Fruit fly (Drosophila melanogaster) whole organism, adult: ENCODE results near the gene CG15414.

ENCODE experiments used
- CG11617 ChIP-seq: fragments of 200-800 bp; sonication (Bioruptor generic); optimal IDR thresholded peaks from 2 replicates; lab custom pipeline; 2017; ENCODE audit warnings: mild to moderate bottlenecking, missing biosample characterization, missing genetic modification reagents, missing genetic modification characterization
- CG14711 ChIP-seq: fragments of 200-800 bp; sonication (Bioruptor generic); optimal IDR thresholded peaks from 2 replicates; lab custom pipeline; 2018; ENCODE audit warnings: missing biosample characterization, mild to moderate bottlenecking, missing genetic modification characterization, moderate library complexity
- Crg-1 ChIP-seq: fragments of 200-800 bp; sonication (Bioruptor generic); optimal IDR thresholded peaks from 2 replicates; lab custom pipeline; 2016; ENCODE audit warnings: missing biosample characterization, missing genetic modification characterization
- Mnt ChIP-seq: fragments of 200-800 bp; sonication (Bioruptor generic); optimal IDR thresholded peaks from 2 replicates; lab custom pipeline; 2016; ENCODE audit warnings: missing biosample characterization, mild to moderate bottlenecking, missing genetic modification characterization

DNA sequence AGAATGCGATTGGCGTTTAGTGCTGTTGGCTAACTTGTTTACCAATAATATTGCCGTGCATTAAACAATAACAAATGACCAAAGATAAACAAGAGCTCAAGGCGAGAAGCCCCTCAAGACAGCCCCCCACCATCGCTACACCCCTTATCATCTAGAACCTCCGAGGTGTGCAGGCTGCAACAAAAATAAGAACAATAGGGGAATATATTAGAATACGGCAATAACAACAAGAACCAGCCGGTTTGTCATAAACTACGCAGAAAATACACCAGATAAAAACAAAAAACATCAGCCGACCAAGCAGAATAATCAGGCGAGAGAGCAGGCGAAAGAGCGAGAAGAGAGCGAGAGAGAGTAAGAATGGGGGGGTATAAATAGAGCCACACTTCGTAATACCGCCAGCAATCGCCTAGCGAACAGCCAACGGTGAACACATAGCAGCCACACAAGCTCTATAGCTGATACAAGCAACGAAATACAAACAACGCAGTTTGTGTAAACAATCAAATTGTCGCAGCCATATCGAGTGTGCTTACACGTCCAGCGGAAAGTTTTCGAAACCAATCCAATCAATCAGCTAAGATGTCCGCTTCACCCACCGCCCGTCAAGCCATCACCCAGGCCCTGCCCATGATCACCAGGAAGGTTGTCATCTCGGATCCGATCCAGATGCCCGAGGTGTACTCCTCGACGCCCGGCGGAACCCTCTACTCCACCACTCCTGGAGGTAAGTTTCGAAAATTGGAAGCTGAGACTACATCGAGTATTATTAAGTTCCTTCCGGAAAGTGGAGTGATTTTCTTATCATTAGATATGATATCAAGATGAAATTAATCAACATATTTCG lies 12.6 kb downstream of the CG15414 start, which contains the start of gene Thor:
- peak; percentile 87 for TF ChIP-seq Mnt
- peak; percentile 75 for TF ChIP-seq CG11617 (GFP tag; lab: Kevin White, UChicago)
- peak; percentile 83 for TF ChIP-seq Crg-1
- TF ChIP-seq CG14711 (tag; lab: Kevin White, UChicago), result peak; percentile 37
